Worm (Caenorhabditis elegans) whole organism, young adult: ENCODE data around the gene dnj-5.

Source experiments
- B0019.2 ChIP-seq: fragments of 200-800 bp; sonication (Bioruptor generic); conservative IDR thresholded peaks from 2 replicates; pipeline ENCODE4 v1.3.6; 2022; ENCODE audit warnings: missing genetic modification reagents, missing genetic modification characterization, missing compliant biosample characterization
- C17E4.6 ChIP-seq: fragments of 200-800 bp; sonication (Bioruptor generic); IDR thresholded peaks from 2 replicates; pipeline ENCODE4 v1.3.6; 2022; ENCODE audit warnings: missing genetic modification reagents, missing genetic modification characterization, missing compliant biosample characterization
- D2030.7 ChIP-seq: fragments of 200-800 bp; sonication (Bioruptor generic); IDR thresholded peaks from 2 replicates; pipeline ENCODE4 v1.3.6; 2022; ENCODE audit warnings: missing genetic modification reagents, missing genetic modification characterization, missing compliant biosample characterization
- F22D6.2 ChIP-seq: sonication (generic microtip); optimal IDR thresholded peaks from 2 replicates; lab custom pipeline; 2016; ENCODE audit warnings: mild to moderate bottlenecking, missing genetic modification characterization, missing compliant biosample characterization
- F39B2.1 ChIP-seq: fragments of 200-800 bp; sonication (Bioruptor generic); IDR thresholded peaks from 2 replicates; pipeline ENCODE4 v1.3.6; 2022; ENCODE audit warnings: missing genetic modification reagents, missing genetic modification characterization, missing compliant biosample characterization
- F49E8.2 ChIP-seq: sonication (generic microtip); optimal IDR thresholded peaks from 3 replicates; lab custom pipeline; 2017; ENCODE audit warnings: missing genetic modification characterization, mild to moderate bottlenecking, missing compliant biosample characterization, antibody characterized with exemption, moderate library complexity; ENCODE audit not compliant: insufficient read depth
- F57C9.4 ChIP-seq: sonication (generic microtip); optimal IDR thresholded peaks from 2 replicates; lab custom pipeline; 2017; ENCODE audit warnings: mild to moderate bottlenecking, missing genetic modification characterization, missing compliant biosample characterization
- K12H6.12 ChIP-seq: fragments of 200-800 bp; sonication (Bioruptor generic); optimal IDR thresholded peaks from 2 replicates; lab custom pipeline; 2018; ENCODE audit warnings: mild to moderate bottlenecking, missing genetic modification characterization, missing compliant biosample characterization
- T26A5.8 ChIP-seq: sonication (generic microtip); optimal IDR thresholded peaks from 2 replicates; lab custom pipeline; 2016; ENCODE audit warnings: missing genetic modification characterization, missing compliant biosample characterization
- Y53F4B.3 ChIP-seq: fragments of 200-800 bp; sonication (Bioruptor generic); IDR thresholded peaks from 2 replicates; pipeline ENCODE4 v1.3.6; 2022; ENCODE audit warnings: missing genetic modification reagents, missing genetic modification characterization, missing compliant biosample characterization
- Y67H2A.10 ChIP-seq: fragments of 200-800 bp; sonication (Bioruptor generic); conservative IDR thresholded peaks from 2 replicates; pipeline ENCODE4 v1.3.6; 2022; ENCODE audit warnings: missing genetic modification reagents, missing genetic modification characterization, missing compliant biosample characterization
- Y95B8A.8 ChIP-seq: fragments of 200-800 bp; sonication (Bioruptor generic); IDR thresholded peaks from 2 replicates; pipeline ENCODE4 v1.3.6; 2022; ENCODE audit warnings: missing genetic modification reagents, missing genetic modification characterization, missing compliant biosample characterization
- ama-1 ChIP-seq, 3 experiments: fragments of 150-350 bp in 1 of 3; sonication (generic microtip) in 2 of 3; optimal IDR thresholded peaks; 2 replicates each; lab custom pipeline; 2014 to 2018; ENCODE audit warnings: missing biosample characterization in 2 of 3, missing genetic modification characterization in 2 of 3, missing genetic modification reagents in 2 of 3
- atf-7 ChIP-seq: sonication (generic microtip); optimal IDR thresholded peaks from 2 replicates; lab custom pipeline; 2017; ENCODE audit warnings: mild to moderate bottlenecking, missing genetic modification characterization, missing compliant biosample characterization
- attf-3 ChIP-seq: fragments of 200-800 bp; sonication (Bioruptor generic); conservative IDR thresholded peaks from 2 replicates; pipeline ENCODE4 v1.3.6; 2022; ENCODE audit warnings: missing genetic modification reagents, missing genetic modification characterization, missing compliant biosample characterization
- attf-5 ChIP-seq: fragments of 200-800 bp; sonication (Bioruptor generic); optimal IDR thresholded peaks from 2 replicates; lab custom pipeline; 2018; ENCODE audit warnings: mild to moderate bottlenecking, missing genetic modification characterization, missing compliant biosample characterization
- ccch-3 ChIP-seq: fragments of 200-800 bp; sonication (Bioruptor generic); optimal IDR thresholded peaks from 2 replicates; lab custom pipeline; 2018; ENCODE audit warnings: mild to moderate bottlenecking, missing genetic modification characterization, missing compliant biosample characterization
- cebp-1 ChIP-seq, 2 experiments: fragments of 200-800 bp in 1 of 2; sonication (Bioruptor generic) in 1 of 2; sonication (generic microtip) in 1 of 2; IDR thresholded peaks in 1 of 2; optimal IDR thresholded peaks in 1 of 2; 2 replicates each; pipeline versions ENCODE4 v1.3.6 to Lab custom; 2017 to 2022; ENCODE audit warnings: missing compliant biosample characterization in 2 of 2, missing genetic modification characterization in 2 of 2, mild to moderate bottlenecking in 1 of 2, missing genetic modification reagents in 1 of 2, moderate library complexity in 1 of 2
- ceh-27 ChIP-seq: fragments of 200-800 bp; sonication (Bioruptor generic); optimal IDR thresholded peaks from 2 replicates; lab custom pipeline; 2018; ENCODE audit warnings: mild to moderate bottlenecking, missing genetic modification characterization, moderate library complexity, missing compliant biosample characterization
- ceh-79 ChIP-seq: sonication (generic microtip); optimal IDR thresholded peaks from 2 replicates; lab custom pipeline; 2017; ENCODE audit warnings: mild to moderate bottlenecking, missing genetic modification characterization, missing compliant biosample characterization
- chd-7 ChIP-seq: sonication (generic microtip); optimal IDR thresholded peaks from 2 replicates; lab custom pipeline; 2016; ENCODE audit warnings: mild to moderate bottlenecking, missing genetic modification characterization, moderate library complexity, missing compliant biosample characterization
- dox-1 ChIP-seq: fragments of 200-800 bp; sonication (Bioruptor generic); IDR thresholded peaks from 2 replicates; pipeline ENCODE4 v1.3.6; 2022; ENCODE audit warnings: missing genetic modification reagents, missing genetic modification characterization, missing compliant biosample characterization
- dpl-1 ChIP-seq: fragments of 150-350 bp; optimal IDR thresholded peaks from 2 replicates; lab custom pipeline; 2014; ENCODE audit warnings: missing biosample characterization, missing genetic modification reagents, missing genetic modification characterization
- egl-44 ChIP-seq: fragments of 200-800 bp; sonication (Bioruptor generic); IDR thresholded peaks from 2 replicates; pipeline ENCODE4 v1.3.6; 2022; ENCODE audit warnings: missing genetic modification reagents, missing genetic modification characterization, missing compliant biosample characterization
- fkh-3 ChIP-seq: sonication (generic microtip); optimal IDR thresholded peaks from 2 replicates; lab custom pipeline; 2016; ENCODE audit warnings: mild to moderate bottlenecking, missing genetic modification characterization, missing compliant biosample characterization
- gei-17 ChIP-seq: fragments of 200-800 bp; sonication (Bioruptor generic); optimal IDR thresholded peaks from 2 replicates; lab custom pipeline; 2018; ENCODE audit warnings: mild to moderate bottlenecking, missing genetic modification characterization, missing compliant biosample characterization
- hlh-26 ChIP-seq: fragments of 200-800 bp; sonication (Bioruptor generic); conservative IDR thresholded peaks from 2 replicates; pipeline ENCODE4 v1.3.6; 2022; ENCODE audit warnings: missing genetic modification reagents, missing genetic modification characterization, missing compliant biosample characterization
- let-526 ChIP-seq: fragments of 200-800 bp; sonication (Bioruptor generic); IDR thresholded peaks from 2 replicates; pipeline ENCODE4 v1.3.6; 2022; ENCODE audit warnings: missing genetic modification reagents, missing genetic modification characterization, missing compliant biosample characterization
- lin-26 ChIP-seq: fragments of 200-800 bp; sonication (Bioruptor generic); IDR thresholded peaks from 2 replicates; pipeline ENCODE4 v1.3.6; 2022; ENCODE audit warnings: missing genetic modification reagents, missing genetic modification characterization, missing compliant biosample characterization
- lin-35 ChIP-seq, 3 experiments: fragments of 150-350 bp in 2 of 3; sonication (generic microtip) in 1 of 3; optimal IDR thresholded peaks; 2 replicates each; lab custom pipeline; 2014 to 2018; ENCODE audit warnings: missing biosample characterization in 3 of 3, missing genetic modification characterization in 3 of 3, missing genetic modification reagents in 3 of 3
- lsl-1 ChIP-seq: fragments of 200-800 bp; sonication (Bioruptor generic); optimal IDR thresholded peaks from 2 replicates; lab custom pipeline; 2018; ENCODE audit warnings: mild to moderate bottlenecking, missing genetic modification characterization, moderate library complexity, missing compliant biosample characterization
- lsy-27 ChIP-seq: sonication (generic microtip); optimal IDR thresholded peaks from 2 replicates; lab custom pipeline; 2017; ENCODE audit warnings: missing genetic modification characterization, mild to moderate bottlenecking, missing compliant biosample characterization, antibody characterized with exemption, missing genotype, borderline replicate concordance; ENCODE audit not compliant: insufficient read depth
- madf-6 ChIP-seq: fragments of 200-800 bp; sonication (Bioruptor generic); IDR thresholded peaks from 2 replicates; pipeline ENCODE4 v1.3.6; 2022; ENCODE audit warnings: missing genetic modification reagents, missing genetic modification characterization, missing compliant biosample characterization
- mxl-1 ChIP-seq: sonication (generic microtip); optimal IDR thresholded peaks from 2 replicates; lab custom pipeline; 2016; ENCODE audit warnings: missing genetic modification characterization, missing compliant biosample characterization
- nfya-1 ChIP-seq: sonication (generic microtip); optimal IDR thresholded peaks from 2 replicates; lab custom pipeline; 2017; ENCODE audit warnings: antibody characterized with exemption, missing compliant biosample characterization, missing genetic modification characterization, borderline replicate concordance; ENCODE audit not compliant: insufficient read depth
- nhr-179 ChIP-seq: sonication (generic microtip); optimal IDR thresholded peaks from 2 replicates; lab custom pipeline; 2016; ENCODE audit warnings: mild to moderate bottlenecking, missing genetic modification characterization, missing compliant biosample characterization
- nhr-27 ChIP-seq: fragments of 200-800 bp; sonication (Bioruptor generic); optimal IDR thresholded peaks from 2 replicates; lab custom pipeline; 2018; ENCODE audit warnings: mild to moderate bottlenecking, missing genetic modification characterization, moderate library complexity, missing compliant biosample characterization
- nhr-90 ChIP-seq: sonication (generic microtip); optimal IDR thresholded peaks from 2 replicates; lab custom pipeline; 2016; ENCODE audit warnings: missing genotype, mild to moderate bottlenecking, missing genetic modification characterization, missing compliant biosample characterization
- rcor-1 ChIP-seq: fragments of 200-800 bp; sonication (Bioruptor generic); IDR thresholded peaks from 2 replicates; pipeline ENCODE4 v1.3.6; 2022; ENCODE audit warnings: missing genetic modification reagents, missing genetic modification characterization, missing compliant biosample characterization
- repo-1 ChIP-seq: sonication (generic microtip); optimal IDR thresholded peaks from 2 replicates; lab custom pipeline; 2017; ENCODE audit warnings: mild to moderate bottlenecking, missing genetic modification characterization, missing compliant biosample characterization
- snpc-1.1 ChIP-seq: sonication (generic microtip); optimal IDR thresholded peaks from 2 replicates; lab custom pipeline; 2017; ENCODE audit warnings: missing genetic modification characterization, mild to moderate bottlenecking, missing compliant biosample characterization, antibody characterized with exemption, moderate library complexity, missing genotype, missing genetic modification reagents; ENCODE audit not compliant: insufficient read depth
- snpc-4 ChIP-seq, 5 experiments: fragments of 150-350 bp in 1 of 5; sonication (generic microtip) in 4 of 5; optimal IDR thresholded peaks; 2 replicates each; lab custom pipeline; 2014 to 2018; ENCODE audit warnings: missing genetic modification characterization in 5 of 5, missing biosample characterization in 3 of 5, antibody characterized with exemption in 2 of 5, mild to moderate bottlenecking in 2 of 5, missing compliant biosample characterization in 2 of 5, missing genotype in 2 of 5, moderate library complexity in 2 of 5, missing genetic modification reagents in 1 of 5
- somi-1 ChIP-seq: fragments of 200-800 bp; sonication (Bioruptor generic); optimal IDR thresholded peaks from 2 replicates; lab custom pipeline; 2018; ENCODE audit warnings: mild to moderate bottlenecking, missing genetic modification characterization, missing compliant biosample characterization
- tbp1 ChIP-seq: fragments of 200-800 bp; sonication (Bioruptor generic); optimal IDR thresholded peaks from 2 replicates; lab custom pipeline; 2018; ENCODE audit warnings: mild to moderate bottlenecking, missing genetic modification characterization, missing compliant biosample characterization
- tbx-9 ChIP-seq: sonication (generic microtip); optimal IDR thresholded peaks from 2 replicates; lab custom pipeline; 2016; ENCODE audit warnings: borderline replicate concordance, missing genetic modification characterization, inconsistent platforms, missing compliant biosample characterization
- tlf-1 ChIP-seq: fragments of 200-800 bp; sonication (Bioruptor generic); optimal IDR thresholded peaks from 2 replicates; lab custom pipeline; 2018; ENCODE audit warnings: mild to moderate bottlenecking, missing genetic modification characterization, missing compliant biosample characterization
- zim-3 ChIP-seq: sonication (generic microtip); optimal IDR thresholded peaks from 2 replicates; lab custom pipeline; 2017; ENCODE audit warnings: mild to moderate bottlenecking, missing genetic modification characterization, moderate library complexity, missing compliant biosample characterization

Gene dnj-5

DNA sequence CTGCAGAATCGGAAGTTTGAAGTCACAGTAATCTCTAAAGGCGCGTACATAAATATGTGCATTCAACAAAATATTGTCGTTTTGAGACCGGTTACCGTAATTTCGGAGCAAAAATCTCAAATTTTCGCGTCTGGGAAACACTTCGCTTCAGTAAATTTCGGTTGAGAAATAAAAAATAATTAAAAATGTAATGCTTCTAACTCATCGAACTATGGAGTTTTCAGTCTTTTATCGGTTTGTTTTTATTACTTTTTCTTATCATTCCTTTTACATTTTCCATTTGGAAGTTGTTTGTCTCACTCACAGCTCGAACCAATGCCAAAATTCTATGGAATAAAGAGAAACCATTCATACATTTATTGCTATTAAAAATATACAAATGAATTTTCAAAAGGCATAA is 30.1 kb upstream of the dnj-5 start (continued):
- TF ChIP-seq Y67H2A.10: no peak
- TF ChIP-seq attf-3 (GFP tag; lab: Robert Waterston, UW): no peak
- TF ChIP-seq F39B2.1: no peak
- peak; percentile 60 for TF ChIP-seq nhr-90 (tag; lab: Kevin White, UChicago)
- no peak for TF ChIP-seq lin-26 (GFP tag; lab: Robert Waterston, UW)
- peak in 1 of 3 experiments; percentile 32 for TF ChIP-seq lin-35 (GFP tag; optimal IDR thresholded peaks at IDR 0.05; lab: Kevin White, UChicago)
- TF ChIP-seq lsy-27 (tag; lab: Kevin White, UChicago): no peak
- no peak for TF ChIP-seq snpc-4 (GFP tag; optimal IDR thresholded peaks at IDR 0.05; lab: Kevin White, UChicago)
- TF ChIP-seq snpc-4 (tag; optimal IDR thresholded peaks at IDR 0.05; lab: Kevin White, UChicago): peak in 1 of 4 experiments; percentile 7
- no peak for TF ChIP-seq atf-7
- no peak for TF ChIP-seq lsl-1 (GFP tag; lab: Kevin White, UChicago)
- no peak for TF ChIP-seq dpl-1 (GFP tag; lab: Kevin White, UChicago)
- TF ChIP-seq cebp-1 (GFP tag; IDR thresholded peaks at IDR 0.05; lab: Robert Waterston, UW): 0 out of 2 replicates have a peak, but pooled peaks have one; percentile 45
- TF ChIP-seq cebp-1 (tag; optimal IDR thresholded peaks at IDR 0.05; lab: Kevin White, UChicago): peak; percentile 82
- no peak for TF ChIP-seq F49E8.2 (tag; lab: Kevin White, UChicago)
- TF ChIP-seq B0019.2 (GFP tag; lab: Robert Waterston, UW): 0 out of 2 replicates have a peak, but pooled peaks have one; percentile 21
- TF ChIP-seq gei-17 (GFP tag; lab: Kevin White, UChicago): no peak
- TF ChIP-seq egl-44: no peak
- no peak for TF ChIP-seq nhr-27 (tag; lab: Kevin White, UChicago)
- no peak for TF ChIP-seq Y53F4B.3 (GFP tag; lab: Robert Waterston, UW)
- TF ChIP-seq ceh-79: no peak
- TF ChIP-seq C17E4.6 (GFP tag; lab: Robert Waterston, UW): no peak
- no peak for TF ChIP-seq D2030.7 (GFP tag; lab: Robert Waterston, UW)
- no peak for TF ChIP-seq F22D6.2 (tag; lab: Kevin White, UChicago)
- TF ChIP-seq chd-7: peak; percentile 21
- TF ChIP-seq let-526 (GFP tag; lab: Robert Waterston, UW): no peak
- TF ChIP-seq dox-1: no peak
- no peak for TF ChIP-seq rcor-1 (GFP tag; lab: Robert Waterston, UW)
- no peak for TF ChIP-seq nhr-179 (tag; lab: Kevin White, UChicago)
- peak; percentile 34 for TF ChIP-seq K12H6.12 (tag; lab: Kevin White, UChicago)
- TF ChIP-seq madf-6: no peak
- no peak for TF ChIP-seq fkh-3 (tag; lab: Kevin White, UChicago)
- no peak for TF ChIP-seq zim-3
- no peak for TF ChIP-seq mxl-1
- TF ChIP-seq ccch-3: no peak
- no peak for TF ChIP-seq T26A5.8 (tag; lab: Kevin White, UChicago)
- no peak for TF ChIP-seq Y95B8A.8 (GFP tag; lab: Robert Waterston, UW)
- TF ChIP-seq repo-1: peak; percentile 82
- no peak for TF ChIP-seq nfya-1 (tag; lab: Kevin White, UChicago)
- TF ChIP-seq attf-5: no peak
- TF ChIP-seq F57C9.4 (tag; lab: Kevin White, UChicago): no peak
- TF ChIP-seq somi-1 (GFP tag; lab: Kevin White, UChicago): peak; percentile 34
- peak; percentile 73 for TF ChIP-seq tlf-1 (GFP tag; lab: Kevin White, UChicago)
- peak; percentile 59 for TF ChIP-seq tbp1 (GFP tag; lab: Kevin White, UChicago)
- no peak for TF ChIP-seq hlh-26 (GFP tag; lab: Robert Waterston, UW)
- TF ChIP-seq snpc-1.1 (tag; lab: Kevin White, UChicago): no peak
- TF ChIP-seq tbx-9 (tag; lab: Kevin White, UChicago): no peak
- TF ChIP-seq ceh-27 (GFP tag; lab: Kevin White, UChicago): no peak
- TF ChIP-seq ama-1 (optimal IDR thresholded peaks at IDR 0.05; lab: Kevin White, UChicago): peak; percentile 57
- no peak for TF ChIP-seq ama-1 (GFP tag; optimal IDR thresholded peaks at IDR 0.05; lab: Kevin White, UChicago)
